Worm (Caenorhabditis elegans): Measurements from ENCODE around the gene Y32H12A.7.

Y32H12A.7 gene

DNA sequence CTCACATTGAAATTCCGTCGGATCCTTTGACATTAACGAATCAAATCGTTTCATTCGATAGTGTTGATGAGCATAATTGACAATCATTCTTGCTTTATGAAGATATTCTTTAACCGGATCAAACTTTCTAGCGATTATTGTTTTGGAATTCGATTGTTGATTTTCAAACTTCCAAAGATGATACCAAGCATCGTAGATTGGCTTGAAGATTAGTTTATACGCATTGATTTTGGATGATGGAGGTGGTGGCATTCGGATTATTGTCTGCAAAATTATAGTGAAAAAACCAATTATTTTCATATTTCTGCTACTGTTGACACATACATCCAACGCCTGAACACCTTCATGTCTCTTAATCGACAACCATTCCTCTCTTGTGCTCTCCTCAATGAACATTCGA lies 2.9 kb upstream of the Y32H12A.7 start:
- TF ChIP-seq sptf-1 (tag; optimal IDR thresholded peaks at IDR 0.05) (no peak), unc-39 (tag; optimal IDR thresholded peaks at IDR 0.05) (no peak), zip-8 (tag; optimal IDR thresholded peaks at IDR 0.05) (no peak), lsy-2 (tag; optimal IDR thresholded peaks at IDR 0.05) (no peak), flh-1 (GFP tag; optimal IDR thresholded peaks at IDR 0.05) (no peak), elt-1 (tag; optimal IDR thresholded peaks at IDR 0.05; ENCODE audit: borderline replicate concordance, insufficient read depth) (no peak), elt-3 (tag; optimal IDR thresholded peaks at IDR 0.05) (no peak), unc-62 (GFP tag; optimal IDR thresholded peaks at IDR 0.05) (no peak), ceh-43 (GFP tag; optimal IDR thresholded peaks at IDR 0.05) (no peak), ces-1 (GFP tag; optimal IDR thresholded peaks at IDR 0.05) (no peak), lin-13 (tag; optimal IDR thresholded peaks at IDR 0.05) (no peak), ceh-83 (GFP tag; optimal IDR thresholded peaks at IDR 0.05) (no peak), lin-32 (GFP tag; optimal IDR thresholded peaks at IDR 0.05) (no peak), hlh-1 (tag; optimal IDR thresholded peaks at IDR 0.05) (no peak), pha-4 (tag; optimal IDR thresholded peaks at IDR 0.05) (no peak), cnd-1 (tag; optimal IDR thresholded peaks at IDR 0.05) (no peak)

DNA sequence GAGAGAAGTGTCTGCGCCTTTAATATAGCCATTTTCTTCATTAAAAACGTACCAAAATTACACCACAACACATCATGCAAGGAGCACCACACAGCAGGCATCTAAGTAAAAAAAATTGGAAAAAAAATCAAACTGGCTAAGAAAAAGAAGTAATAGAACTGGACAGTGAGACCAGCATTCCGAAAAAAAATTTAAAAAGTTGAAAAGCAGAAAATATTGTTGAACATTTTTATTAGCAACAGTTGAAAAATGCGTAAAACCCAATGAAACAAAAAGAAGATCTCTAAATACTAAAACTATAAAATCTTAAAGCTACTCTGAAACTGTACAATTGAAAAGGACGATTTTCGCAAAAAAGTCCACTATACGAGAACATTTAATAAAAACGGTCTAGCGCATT lies 3.1 kb downstream of the Y32H12A.7 start, which contains the start of gene Y32H12A.6:
TSS of gene Y32H12A.6 (minus strand) at position 101 of the 400 bp plus-strand sequence.
- no peak for TF ChIP-seq pha-4 (tag; optimal IDR thresholded peaks at IDR 0.05)

ce11 chrIII:5380554-5380953 lies 4.7 kb downstream of the Y32H12A.7 start:
- TF ChIP-seq elt-1 (tag; optimal IDR thresholded peaks at IDR 0.05; ENCODE audit: borderline replicate concordance, insufficient read depth): no peak
- TF ChIP-seq snpc-4 (tag; optimal IDR thresholded peaks at IDR 0.05): no peak
- TF ChIP-seq M03D4.4 (tag; optimal IDR thresholded peaks at IDR 0.05): no peak
- no peak for TF ChIP-seq cnd-1 (tag; optimal IDR thresholded peaks at IDR 0.05)

ce11 chrIII:5379879-5380331 lies 5.3 kb downstream of the Y32H12A.7 start, which contains the start of gene paqr-2:
paqr-2 (minus strand) TSS chrIII:5379929.
- TF ChIP-seq nhr-76 (tag; optimal IDR thresholded peaks at IDR 0.05): no peak
- TF ChIP-seq lsy-2 (tag; optimal IDR thresholded peaks at IDR 0.05): peak; percentile 31

- no peak for TF ChIP-seq ces-1 (GFP tag; optimal IDR thresholded peaks at IDR 0.05)
- TF ChIP-seq pha-4 (tag; optimal IDR thresholded peaks at IDR 0.05): no peak
- TF ChIP-seq nhr-2 (tag; optimal IDR thresholded peaks at IDR 0.05): no peak
Measured at ce11 chrIII:5375001-5375532, 10.1 kb downstream of the Y32H12A.7 start.

ce11 chrIII:5373715-5374114 lies 11.5 kb downstream of the Y32H12A.7 start:
- TF ChIP-seq cnd-1 (tag; optimal IDR thresholded peaks at IDR 0.05) (no peak), ces-1 (GFP tag; optimal IDR thresholded peaks at IDR 0.05) (peak; percentile 6)

DNA sequence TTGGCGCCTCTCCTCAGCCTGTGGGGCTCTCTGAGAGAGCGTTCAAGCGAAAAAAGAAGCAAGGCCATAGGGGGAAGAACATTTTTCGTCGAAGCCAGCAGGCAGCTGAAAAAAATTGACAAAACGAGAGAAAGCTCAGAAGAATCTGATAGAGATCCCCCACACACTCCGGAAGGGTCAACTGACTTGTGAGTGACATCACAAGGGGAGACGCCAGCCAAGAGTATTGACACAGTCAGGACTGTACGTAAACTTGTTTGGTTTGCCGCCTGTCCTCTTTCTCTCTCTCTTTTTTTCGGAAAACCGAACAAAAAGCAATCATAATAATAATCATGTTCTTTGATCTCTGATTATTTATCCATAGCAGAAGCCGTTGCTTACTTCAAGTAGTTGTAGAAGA lies 12.3 kb downstream of the Y32H12A.7 start:
- TF ChIP-seq lin-13 (tag; optimal IDR thresholded peaks at IDR 0.05) (no peak), ceh-39 (tag; optimal IDR thresholded peaks at IDR 0.05) (no peak)

DNA sequence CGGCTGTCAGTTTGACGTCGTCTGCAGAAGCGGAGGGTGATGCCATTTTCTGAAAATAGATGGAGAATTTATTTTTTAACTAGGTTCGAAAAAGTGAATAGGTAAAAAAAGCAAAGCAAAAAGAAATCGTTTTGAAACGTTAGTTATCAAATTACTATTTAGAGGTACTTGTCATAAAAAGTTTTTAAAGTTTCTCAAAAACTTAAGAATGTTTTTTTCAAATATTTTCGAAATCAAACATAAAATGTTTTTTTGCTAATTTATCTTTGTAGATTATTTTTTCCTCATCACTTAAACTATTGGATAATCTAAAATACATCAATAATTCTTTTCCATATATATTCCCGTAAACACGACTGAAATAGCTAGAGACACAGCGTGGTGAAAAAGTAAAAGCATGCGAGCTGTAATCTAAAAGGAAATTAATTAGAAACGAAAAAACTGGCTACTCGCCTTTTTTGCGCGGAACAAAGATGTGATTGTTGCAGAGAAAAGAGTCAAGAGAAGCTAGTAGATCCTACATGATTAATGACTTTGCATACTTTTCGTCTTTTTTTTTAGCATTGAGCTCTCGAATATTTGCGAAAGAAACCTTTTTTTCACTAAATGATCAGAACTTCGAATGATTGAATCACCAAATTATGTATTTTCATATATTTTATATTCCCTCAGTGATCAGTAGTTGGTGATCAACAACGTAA lies 13.8 kb downstream of the Y32H12A.7 start, which contains the start of gene szy-2:
TSS of gene szy-2 (minus strand) at position 51 of the 701 bp plus-strand sequence.
- TF ChIP-seq ceh-83 (GFP tag; optimal IDR thresholded peaks at IDR 0.05): no peak
- no peak for TF ChIP-seq lin-13 (tag; optimal IDR thresholded peaks at IDR 0.05)

Measured in whole organism, mixed stage, embryonic.